Fruit fly (Drosophila melanogaster) whole organism, embryonic: ENCODE measurements around the gene yrt.

Experiments
- Antp ChIP-seq: fragments of 200-800 bp; sonication (Bioruptor generic); optimal IDR thresholded peaks from 3 replicates; lab custom pipeline; 2016; ENCODE audit warnings: missing biosample characterization, missing genetic modification characterization
- Atf3 ChIP-seq: fragments of 200-800 bp; sonication (Bioruptor generic); optimal IDR thresholded peaks from 3 replicates; lab custom pipeline; 2016; ENCODE audit warnings: missing biosample characterization, missing genetic modification characterization
- CG10209 ChIP-seq: fragments of 200-800 bp; sonication (Bioruptor generic); optimal IDR thresholded peaks from 3 replicates; lab custom pipeline; 2017; ENCODE audit warnings: missing biosample characterization, mild to moderate bottlenecking, missing genetic modification characterization, missing genetic modification reagents
- CG10274 ChIP-seq: fragments of 200-800 bp; sonication (Bioruptor generic); optimal IDR thresholded peaks from 3 replicates; lab custom pipeline; 2017; ENCODE audit warnings: missing biosample characterization, mild to moderate bottlenecking, missing genetic modification characterization
- CG10431 ChIP-seq: fragments of 200-800 bp; sonication (Bioruptor generic); optimal IDR thresholded peaks from 3 replicates; lab custom pipeline; 2018; ENCODE audit warnings: missing biosample characterization, mild to moderate bottlenecking, missing genetic modification characterization
- CG13624 ChIP-seq: fragments of 200-800 bp; sonication (Bioruptor generic); optimal IDR thresholded peaks from 2 replicates; lab custom pipeline; 2016; ENCODE audit warnings: missing biosample characterization, missing genetic modification characterization
- CG18619 ChIP-seq: fragments of 200-800 bp; sonication (Bioruptor generic); optimal IDR thresholded peaks from 3 replicates; lab custom pipeline; 2017; ENCODE audit warnings: missing biosample characterization, mild to moderate bottlenecking, missing genetic modification characterization
- CG32767 ChIP-seq: fragments of 200-800 bp; sonication (Bioruptor generic); IDR thresholded peaks from 2 replicates; pipeline ENCODE4 v1.3.6; 2022; ENCODE audit warnings: missing biosample characterization, missing genetic modification characterization
- CG9797 ChIP-seq: fragments of 200-800 bp; sonication (Bioruptor generic); optimal IDR thresholded peaks from 3 replicates; lab custom pipeline; 2018; ENCODE audit warnings: missing biosample characterization, mild to moderate bottlenecking, missing genetic modification characterization
- CoRest ChIP-seq: fragments of 200-800 bp; sonication (Bioruptor generic); optimal IDR thresholded peaks from 3 replicates; lab custom pipeline; 2018; ENCODE audit warnings: missing biosample characterization, mild to moderate bottlenecking, missing genetic modification characterization, moderate library complexity
- D19A ChIP-seq: fragments of 200-800 bp; optimal IDR thresholded peaks from 3 replicates; lab custom pipeline; 2019; ENCODE audit warnings: missing biosample characterization, mild to moderate bottlenecking, missing genetic modification characterization, moderate library complexity
- Deaf1 ChIP-seq: fragments of 200-800 bp; optimal IDR thresholded peaks from 3 replicates; lab custom pipeline; 2019; ENCODE audit warnings: missing biosample characterization, mild to moderate bottlenecking, missing genetic modification characterization, moderate library complexity
- Dip3 ChIP-seq: fragments of 200-800 bp; sonication (Bioruptor generic); optimal IDR thresholded peaks from 3 replicates; lab custom pipeline; 2016; ENCODE audit warnings: missing biosample characterization, missing genetic modification characterization
- Doc2 ChIP-seq: fragments of 200-800 bp; sonication (Bioruptor generic); IDR thresholded peaks from 2 replicates; pipeline ENCODE4 v1.3.6; 2022; ENCODE audit warnings: missing biosample characterization, missing genetic modification characterization
- Gug ChIP-seq: fragments of 200-800 bp; sonication (Bioruptor generic); IDR thresholded peaks from 4 replicates; pipeline ENCODE4 v1.3.6; 2022; ENCODE audit warnings: missing biosample characterization, missing genetic modification characterization
- HLHmδ ChIP-seq: fragments of 200-800 bp; sonication (Bioruptor generic); optimal IDR thresholded peaks from 2 replicates; lab custom pipeline; 2018; ENCODE audit warnings: missing biosample characterization, mild to moderate bottlenecking, missing genetic modification characterization, moderate library complexity
- Hey ChIP-seq: fragments of 200-800 bp; sonication (Bioruptor generic); optimal IDR thresholded peaks from 3 replicates; lab custom pipeline; 2018; ENCODE audit warnings: missing biosample characterization, mild to moderate bottlenecking, missing genetic modification characterization
- Hmx ChIP-seq: fragments of 200-800 bp; sonication (Bioruptor generic); optimal IDR thresholded peaks from 2 replicates; lab custom pipeline; 2016; ENCODE audit warnings: missing biosample characterization, missing genetic modification characterization
- Hr3 ChIP-seq: fragments of 200-800 bp; sonication (Bioruptor generic); optimal IDR thresholded peaks from 3 replicates; lab custom pipeline; 2016; ENCODE audit warnings: missing biosample characterization, missing genetic modification characterization
- Hr78 ChIP-seq, 2 experiments: fragments of 200-800 bp in 1 of 2; fragments of >200 bp in 1 of 2; sonication (Bioruptor generic) in 1 of 2; optimal IDR thresholded peaks; 2 replicates each; lab custom pipeline; 2017 to 2019; ENCODE audit warnings: missing biosample characterization in 2 of 2, missing genetic modification characterization in 2 of 2, mild to moderate bottlenecking in 1 of 2, moderate library complexity in 1 of 2
- Jarid2 ChIP-seq: fragments of 200-800 bp; sonication (Bioruptor generic); optimal IDR thresholded peaks from 3 replicates; lab custom pipeline; 2017; ENCODE audit warnings: mild to moderate bottlenecking, missing biosample characterization, missing genetic modification reagents, missing genetic modification characterization
- Lim3 ChIP-seq: fragments of 200-800 bp; sonication (Bioruptor generic); IDR thresholded peaks from 2 replicates; pipeline ENCODE4 v1.3.6; 2022; ENCODE audit warnings: missing biosample characterization, missing genetic modification characterization
- Med ChIP-seq: fragments of 200-800 bp; sonication (Bioruptor generic); peaks from one replicate; lab custom pipeline; 2016; ENCODE audit warnings: missing biosample characterization, missing genetic modification characterization, mild to moderate bottlenecking, inconsistent platforms, moderate library complexity
- Mes4 ChIP-seq: fragments of 200-800 bp; sonication (Bioruptor generic); optimal IDR thresholded peaks from 2 replicates; lab custom pipeline; 2016; ENCODE audit warnings: missing biosample characterization, missing genetic modification characterization
- Oaz ChIP-seq: fragments of 200-800 bp; sonication (Bioruptor generic); IDR thresholded peaks from 2 replicates; pipeline ENCODE4 v1.3.6; 2022; ENCODE audit warnings: missing biosample characterization, missing genetic modification characterization
- Optix ChIP-seq: fragments of 200-800 bp; sonication (Bioruptor generic); IDR thresholded peaks from 3 replicates; pipeline ENCODE4 v1.3.6; 2022; ENCODE audit warnings: missing biosample characterization, missing genetic modification characterization
- Rfx ChIP-seq: fragments of 200-800 bp; sonication (Bioruptor generic); IDR thresholded peaks from 2 replicates; pipeline ENCODE4 v1.3.6; 2022; ENCODE audit warnings: missing biosample characterization, missing genetic modification characterization
- Six4 ChIP-seq: fragments of 200-800 bp; sonication (Bioruptor generic); optimal IDR thresholded peaks from 2 replicates; lab custom pipeline; 2016; ENCODE audit warnings: missing biosample characterization, missing genetic modification characterization
- ash1 ChIP-seq: fragments of 200-800 bp; sonication (Bioruptor generic); optimal IDR thresholded peaks from 2 replicates; lab custom pipeline; 2018; ENCODE audit warnings: missing biosample characterization, mild to moderate bottlenecking, missing genetic modification characterization
- bbx ChIP-seq: fragments of 200-800 bp; sonication (Bioruptor generic); IDR thresholded peaks from 2 replicates; pipeline ENCODE4 v1.3.6; 2022; ENCODE audit warnings: missing biosample characterization, missing genetic modification characterization; ENCODE audit not compliant: partially characterized antibody
- caup ChIP-seq: fragments of 200-800 bp; sonication (Bioruptor generic); optimal IDR thresholded peaks from 3 replicates; lab custom pipeline; 2017; ENCODE audit warnings: missing biosample characterization, mild to moderate bottlenecking, missing genetic modification characterization, moderate library complexity; ENCODE audit not compliant: severe bottlenecking
- croc ChIP-seq: fragments of 200-800 bp; sonication (Bioruptor generic); conservative IDR thresholded peaks from 3 replicates; pipeline ENCODE4 v1.3.6; 2022; ENCODE audit warnings: missing biosample characterization, missing genetic modification characterization
- en ChIP-seq: fragments of 200-800 bp; sonication (Bioruptor generic); optimal IDR thresholded peaks from 2 replicates; lab custom pipeline; 2016; ENCODE audit warnings: missing biosample characterization, missing genetic modification characterization
- fd102C ChIP-seq: fragments of 200-800 bp; sonication (Bioruptor generic); optimal IDR thresholded peaks from 2 replicates; lab custom pipeline; 2018; ENCODE audit warnings: missing biosample characterization, mild to moderate bottlenecking, missing genetic modification characterization, moderate library complexity
- fd64A ChIP-seq: fragments of 200-800 bp; sonication (Bioruptor generic); optimal IDR thresholded peaks from 3 replicates; lab custom pipeline; 2018; ENCODE audit warnings: missing biosample characterization, mild to moderate bottlenecking, missing genetic modification characterization
- ftz-f1 ChIP-seq: fragments of 200-800 bp; sonication (Bioruptor generic); optimal IDR thresholded peaks from 2 replicates; lab custom pipeline; 2016; ENCODE audit warnings: missing biosample characterization, missing genetic modification characterization
- hbn ChIP-seq: fragments of 200-800 bp; sonication (Bioruptor generic); IDR thresholded peaks from 2 replicates; pipeline ENCODE4 v1.3.6; 2022; ENCODE audit warnings: missing biosample characterization, missing genetic modification characterization; ENCODE audit not compliant: partially characterized antibody
- her ChIP-seq: fragments of 200-800 bp; sonication (Bioruptor generic); optimal IDR thresholded peaks from 2 replicates; lab custom pipeline; 2016; ENCODE audit warnings: missing biosample characterization, missing genetic modification characterization
- jigr1 ChIP-seq: fragments of 200-800 bp; sonication (Bioruptor generic); IDR thresholded peaks from 3 replicates; pipeline ENCODE4 v1.3.6; 2022; ENCODE audit warnings: missing biosample characterization, missing genetic modification characterization
- maf-S ChIP-seq: fragments of 200-800 bp; sonication (Bioruptor generic); optimal IDR thresholded peaks from 2 replicates; lab custom pipeline; 2016; ENCODE audit warnings: missing biosample characterization, missing genetic modification characterization
- pan ChIP-seq, 4 experiments: fragments of >200 bp in 3 of 4; fragments of 200-800 bp in 1 of 4; sonication (Bioruptor generic) in 1 of 4; optimal IDR thresholded peaks in 3 of 4; IDR thresholded peaks in 1 of 4; 2 replicates each; pipeline versions ENCODE4 v1.3.6 to Lab custom; 2017 to 2022; ENCODE audit warnings: missing biosample characterization in 2 of 4, missing genetic modification characterization in 2 of 4, mixed read lengths in 1 of 4
- pfk ChIP-seq: fragments of 200-800 bp; sonication (Bioruptor generic); optimal IDR thresholded peaks from 2 replicates; lab custom pipeline; 2018; ENCODE audit warnings: missing biosample characterization, mild to moderate bottlenecking, missing genetic modification characterization, moderate library complexity
- sens-2 ChIP-seq: fragments of 200-800 bp; sonication (Bioruptor generic); IDR thresholded peaks from 2 replicates; pipeline ENCODE4 v1.3.6; 2022; ENCODE audit warnings: missing biosample characterization, missing genetic modification characterization
- sisA ChIP-seq: fragments of 200-800 bp; sonication (Bioruptor generic); IDR thresholded peaks from 2 replicates; pipeline ENCODE4 v1.3.6; 2022; ENCODE audit warnings: missing biosample characterization, missing genetic modification characterization
- sqz ChIP-seq: fragments of 200-800 bp; sonication (Bioruptor generic); optimal IDR thresholded peaks from 3 replicates; lab custom pipeline; 2018; ENCODE audit warnings: missing biosample characterization, mild to moderate bottlenecking, missing genetic modification characterization
- tll ChIP-seq, 2 experiments: fragments of 200-800 bp in 1 of 2; fragments of >200 bp in 1 of 2; sonication (Bioruptor generic) in 1 of 2; optimal IDR thresholded peaks; 2 replicates each; lab custom pipeline; 2017 to 2019; ENCODE audit warnings: missing biosample characterization in 2 of 2, missing genetic modification characterization in 2 of 2, mild to moderate bottlenecking in 1 of 2, moderate library complexity in 1 of 2
- usp ChIP-seq: fragments of >200 bp; optimal IDR thresholded peaks from 2 replicates; lab custom pipeline; 2017; ENCODE audit warnings: missing biosample characterization, missing genetic modification characterization
- z ChIP-seq: fragments of 200-800 bp; sonication (Bioruptor generic); IDR thresholded peaks from 3 replicates; pipeline ENCODE4 v1.3.6; 2022; ENCODE audit warnings: missing biosample characterization, missing genetic modification characterization

Gene yrt

dm6 chr3R:13400902-13401721 is 33.7 kb downstream of the yrt start (continued):
- TF ChIP-seq Deaf1 (peak; percentile 48), CG13624 (GFP tag; lab: Kevin White, UChicago) (peak; percentile 88), bbx (GFP tag; lab: Robert Waterston, UW) (no peak), CG18619 (GFP tag; lab: Kevin White, UChicago) (peak; percentile 89), Doc2 (GFP tag; lab: Robert Waterston, UW) (no peak), Hr3 (GFP tag; lab: Kevin White, UChicago) (peak; percentile 88), hbn (GFP tag; lab: Robert Waterston, UW) (no peak), Atf3 (GFP tag; lab: Kevin White, UChicago) (peak; percentile 87), pan (optimal IDR thresholded peaks at IDR 0.05; lab: Kevin White, UChicago) (no peak), pan (GFP tag; optimal IDR thresholded peaks at IDR 0.05 in 1 of 2, IDR thresholded peaks at IDR 0.05 in 1 of 2) (peak in 1 of 2 experiments; percentile 83), CG9797 (GFP tag; lab: Kevin White, UChicago) (no peak), CG10274 (GFP tag; lab: Kevin White, UChicago) (peak; percentile 77), ftz-f1 (GFP tag; lab: Kevin White, UChicago) (no peak), pfk (no peak), Hmx (GFP tag; lab: Kevin White, UChicago) (peak; percentile 32), D19A (tag; lab: Kevin White, UChicago) (peak; percentile 84), CG10209 (peak; percentile 94), Hr78 (GFP tag; optimal IDR thresholded peaks at IDR 0.05; lab: Kevin White, UChicago) (peak in 1 of 2 experiments; percentile 73), CG32767 (GFP tag; lab: Robert Waterston, UW) (peak; percentile 86), Mes4 (GFP tag; lab: Kevin White, UChicago) (peak; percentile 83), z (GFP tag; lab: Robert Waterston, UW) (0 out of 3 replicates have a peak, but pooled peaks have one; percentile 45), fd64A (GFP tag; lab: Kevin White, UChicago) (peak; percentile 60), jigr1 (GFP tag; lab: Robert Waterston, UW) (peak; percentile 68; the same call in 2 of the 3 replicates), maf-S (peak; percentile 84), Rfx (GFP tag; lab: Robert Waterston, UW) (peak; percentile 86), HLHmδ (GFP tag; lab: Kevin White, UChicago) (no peak), usp (GFP tag; lab: Kevin White, UChicago) (no peak), Optix (no peak), Dip3 (GFP tag; lab: Kevin White, UChicago) (peak; percentile 84), her (GFP tag; lab: Kevin White, UChicago) (peak; percentile 79), caup (peak; percentile 84), ash1 (GFP tag; lab: Kevin White, UChicago) (no peak), croc (GFP tag; lab: Robert Waterston, UW) (peak; percentile 81), sens-2 (GFP tag; lab: Robert Waterston, UW) (peak; percentile 75; the same call in 1 of the 2 replicates), CoRest (tag; lab: Kevin White, UChicago) (peak; percentile 96), Jarid2 (GFP tag; lab: Kevin White, UChicago) (peak; percentile 43), Med (GFP tag; lab: Kevin White, UChicago) (peak; percentile 98), tll (GFP tag; optimal IDR thresholded peaks at IDR 0.05; lab: Kevin White, UChicago) (no peak), Lim3 (0 out of 2 replicates have a peak, but pooled peaks have one; percentile 24), Oaz (peak; percentile 60; the same call in 1 of the 2 replicates), Six4 (GFP tag; lab: Kevin White, UChicago) (peak; percentile 85), fd102C (GFP tag; lab: Kevin White, UChicago) (no peak), Hey (tag; lab: Kevin White, UChicago) (peak; percentile 19), en (GFP tag; lab: Kevin White, UChicago) (peak; percentile 86), Gug (GFP tag; lab: Robert Waterston, UW) (peak; percentile 61; the same call in 3 of the 4 replicates), Antp (GFP tag; lab: Kevin White, UChicago) (peak; percentile 88), sisA (GFP tag; lab: Robert Waterston, UW) (peak; percentile 81), CG10431 (peak; percentile 76), sqz (GFP tag; lab: Kevin White, UChicago) (peak; percentile 53)
